Fruit fly (Drosophila melanogaster) whole organism, pupa: ENCODE measurements around the gene CG31551.

Experiments
- CG10348 ChIP-seq: fragments of 200-800 bp; sonication (Bioruptor generic); IDR thresholded peaks from 2 replicates; pipeline ENCODE4 v1.3.6; 2022; ENCODE audit warnings: missing biosample characterization, missing genetic modification characterization
- CG12605 ChIP-seq: fragments of 200-800 bp; sonication (Bioruptor generic); IDR thresholded peaks from 2 replicates; pipeline ENCODE4 v1.3.6; 2022; ENCODE audit warnings: missing biosample characterization, missing genetic modification characterization
- CG14655 ChIP-seq: fragments of 200-800 bp; sonication (Bioruptor generic); optimal IDR thresholded peaks from 3 replicates; lab custom pipeline; 2017; ENCODE audit warnings: mild to moderate bottlenecking, missing biosample characterization, missing genetic modification reagents, missing genetic modification characterization
- CG32121 ChIP-seq: fragments of 200-800 bp; sonication (Bioruptor generic); IDR thresholded peaks from 2 replicates; pipeline ENCODE4 v1.3.6; 2022; ENCODE audit warnings: missing biosample characterization, missing genetic modification characterization
- CG34367 ChIP-seq: fragments of 200-800 bp; sonication (Bioruptor generic); optimal IDR thresholded peaks from 2 replicates; lab custom pipeline; 2018; ENCODE audit warnings: missing biosample characterization, mild to moderate bottlenecking, missing genetic modification characterization
- CG8301 ChIP-seq: fragments of 200-800 bp; sonication (Bioruptor generic); optimal IDR thresholded peaks from 2 replicates; lab custom pipeline; 2018; ENCODE audit warnings: missing biosample characterization, mild to moderate bottlenecking, missing genetic modification characterization
- rn ChIP-seq: fragments of 200-800 bp; sonication (Bioruptor generic); IDR thresholded peaks from 2 replicates; pipeline ENCODE4 v1.3.6; 2022; ENCODE audit warnings: missing biosample characterization, missing genetic modification characterization

- TF ChIP-seq CG32121 (GFP tag; lab: Robert Waterston, UW) (no peak), CG8301 (tag; lab: Kevin White, UChicago) (no peak), CG12605 (GFP tag; lab: Robert Waterston, UW) (no peak), CG10348 (GFP tag; lab: Robert Waterston, UW) (no peak), CG14655 (GFP tag; lab: Kevin White, UChicago) (no peak), CG34367 (tag; lab: Kevin White, UChicago) (no peak), rn (GFP tag; lab: Robert Waterston, UW) (no peak)
These were observed 12.2 kb upstream of the CG31551 start for dm6 chr3R:5615484-5615883.
